Fruit fly (Drosophila melanogaster) whole organism, wandering third instar larva: ENCODE results near the gene Pus7.

ENCODE experiments used
- Abd-B ChIP-seq: fragments of >200 bp; optimal IDR thresholded peaks from 2 replicates; lab custom pipeline; 2017; ENCODE audit warnings: missing biosample characterization, missing genetic modification characterization
- CG32264 ChIP-seq: fragments of 200-800 bp; sonication (Bioruptor generic); optimal IDR thresholded peaks from 2 replicates; lab custom pipeline; 2016; ENCODE audit warnings: missing biosample characterization, missing genetic modification characterization
- CG9705 ChIP-seq: fragments of 200-800 bp; sonication (Bioruptor generic); optimal IDR thresholded peaks from 2 replicates; lab custom pipeline; 2018; ENCODE audit warnings: missing biosample characterization, mild to moderate bottlenecking, missing genetic modification characterization
- CrebA ChIP-seq: fragments of 200-800 bp; sonication (Bioruptor generic); optimal IDR thresholded peaks from 2 replicates; lab custom pipeline; 2016; ENCODE audit warnings: missing biosample characterization, mild to moderate bottlenecking, missing genetic modification characterization, borderline replicate concordance
- Dfd ChIP-seq: fragments of >200 bp; optimal IDR thresholded peaks from 2 replicates; lab custom pipeline; 2017; ENCODE audit warnings: missing biosample characterization, missing genetic modification characterization
- Dif ChIP-seq: fragments of 200-275, 200-300 bp; sonication (Bioruptor generic); optimal IDR thresholded peaks from 2 replicates; lab custom pipeline; 2018; ENCODE audit warnings: missing biosample characterization, missing genetic modification characterization; ENCODE audit not compliant: partially characterized antibody
- GATAd ChIP-seq: sonication (Bioruptor generic); optimal IDR thresholded peaks from 2 replicates; lab custom pipeline; 2016; ENCODE audit warnings: missing biosample characterization, missing genetic modification characterization
- HLH106 ChIP-seq: fragments of 200-800 bp; optimal IDR thresholded peaks from 3 replicates; lab custom pipeline; 2019; ENCODE audit warnings: missing biosample characterization, mild to moderate bottlenecking, missing genetic modification characterization, moderate library complexity
- Hnf4 ChIP-seq: fragments of 200-800 bp; sonication (Bioruptor generic); optimal IDR thresholded peaks from 2 replicates; lab custom pipeline; 2016; ENCODE audit warnings: missing biosample characterization, mild to moderate bottlenecking, missing genetic modification characterization
- Hr78 ChIP-seq: fragments of >200 bp; optimal IDR thresholded peaks from 2 replicates; lab custom pipeline; 2017; ENCODE audit warnings: missing biosample characterization, missing genetic modification characterization
- Hr83 ChIP-seq: fragments of 200-300 bp; sonication (Bioruptor generic); optimal IDR thresholded peaks from 2 replicates; lab custom pipeline; 2016; ENCODE audit warnings: missing biosample characterization, mild to moderate bottlenecking, missing genetic modification characterization, moderate library complexity; ENCODE audit not compliant: poor library complexity, severe bottlenecking
- Jra ChIP-seq: sonication (Bioruptor generic); optimal IDR thresholded peaks from 2 replicates; lab custom pipeline; 2016; ENCODE audit warnings: missing biosample characterization, missing genetic modification characterization
- Mio ChIP-seq: sonication (Bioruptor generic); optimal IDR thresholded peaks from 2 replicates; lab custom pipeline; 2016; ENCODE audit warnings: missing biosample characterization, missing genetic modification characterization
- Myc ChIP-seq: fragments of >200 bp; optimal IDR thresholded peaks from 2 replicates; lab custom pipeline; 2017
- N ChIP-seq: fragments of >200 bp; optimal IDR thresholded peaks from 2 replicates; lab custom pipeline; 2018; ENCODE audit warnings: missing biosample characterization, missing external identifiers, missing genetic modification characterization
- OdsH ChIP-seq: fragments of 200-800 bp; sonication (Bioruptor generic); optimal IDR thresholded peaks from 2 replicates; lab custom pipeline; 2016; ENCODE audit warnings: missing biosample characterization, mild to moderate bottlenecking, missing genetic modification characterization
- Rel ChIP-seq, 2 experiments: fragments of 200-800 bp; sonication (Bioruptor generic) in 1 of 2; optimal IDR thresholded peaks; 2 replicates in 1 of 2; 3 replicates in 1 of 2; lab custom pipeline; 2016 to 2019; ENCODE audit warnings: mild to moderate bottlenecking in 2 of 2, missing biosample characterization in 2 of 2, missing genetic modification characterization in 2 of 2, moderate library complexity in 1 of 2
- Sp1 ChIP-seq: fragments of 200-800 bp; sonication (Bioruptor generic); optimal IDR thresholded peaks from 3 replicates; lab custom pipeline; 2019; ENCODE audit warnings: missing biosample characterization, mild to moderate bottlenecking, missing genetic modification characterization, moderate library complexity
- Vsx2 ChIP-seq: fragments of 200-300, 225-300 bp; sonication (Bioruptor generic); optimal IDR thresholded peaks from 2 replicates; lab custom pipeline; 2018; ENCODE audit warnings: missing biosample characterization, missing genetic modification characterization; ENCODE audit not compliant: partially characterized antibody
- br ChIP-seq: fragments of 200-800 bp; sonication (Bioruptor generic); optimal IDR thresholded peaks from 2 replicates; lab custom pipeline; 2016; ENCODE audit warnings: missing biosample characterization, missing genetic modification characterization
- brk ChIP-seq: fragments of 200-800 bp; sonication (Bioruptor generic); optimal IDR thresholded peaks from 2 replicates; lab custom pipeline; 2016; ENCODE audit warnings: missing biosample characterization, mild to moderate bottlenecking, missing genetic modification characterization
- dl ChIP-seq, 2 experiments: fragments of 175-275, 200-275 bp in 1 of 2; fragments of 200-275 bp in 1 of 2; sonication (Bioruptor generic); optimal IDR thresholded peaks; lab custom pipeline; 2018; ENCODE audit warnings: mild to moderate bottlenecking in 2 of 2, missing biosample characterization in 2 of 2, missing genetic modification characterization in 2 of 2, moderate library complexity in 2 of 2; ENCODE audit not compliant: partially characterized antibody in 2 of 2, insufficient read depth in 1 of 2
- dmrt93B ChIP-seq: fragments of 200-800 bp; sonication (Bioruptor generic); optimal IDR thresholded peaks from 2 replicates; lab custom pipeline; 2018; ENCODE audit warnings: missing biosample characterization, mild to moderate bottlenecking, missing genetic modification characterization
- dsf ChIP-seq: sonication (Bioruptor generic); optimal IDR thresholded peaks from 2 replicates; lab custom pipeline; 2016; ENCODE audit warnings: missing biosample characterization, missing genetic modification characterization, borderline replicate concordance
- ey ChIP-seq: fragments of 200-800 bp; sonication (Bioruptor generic); optimal IDR thresholded peaks from 2 replicates; lab custom pipeline; 2016; ENCODE audit warnings: missing biosample characterization, missing genetic modification characterization
- foxo ChIP-seq, 2 experiments: fragments of 200-800 bp; sonication (Bioruptor generic); optimal IDR thresholded peaks; 2 replicates in 1 of 2; 3 replicates in 1 of 2; lab custom pipeline; 2016 to 2017; ENCODE audit warnings: missing biosample characterization in 2 of 2, missing genetic modification characterization in 2 of 2
- fru ChIP-seq: fragments of 200-800 bp; sonication (Bioruptor generic); optimal IDR thresholded peaks from 3 replicates; lab custom pipeline; 2016; ENCODE audit warnings: missing biosample characterization, mild to moderate bottlenecking, missing genetic modification characterization
- h ChIP-seq: fragments of 200-800 bp; sonication (Bioruptor generic); optimal IDR thresholded peaks from 3 replicates; lab custom pipeline; 2016; ENCODE audit warnings: missing biosample characterization, mild to moderate bottlenecking, missing genetic modification characterization
- jim ChIP-seq: fragments of 175-275, 200-325 bp; sonication (Bioruptor generic); optimal IDR thresholded peaks from 2 replicates; lab custom pipeline; 2016; ENCODE audit warnings: missing biosample characterization, mild to moderate bottlenecking, missing genetic modification characterization
- lola ChIP-seq: fragments of >200 bp; optimal IDR thresholded peaks from 2 replicates; lab custom pipeline; 2017; ENCODE audit warnings: missing biosample characterization, missing genetic modification characterization
- pan ChIP-seq: fragments of >200 bp; optimal IDR thresholded peaks from 2 replicates; lab custom pipeline; 2017
- psq ChIP-seq: fragments of 200-800 bp; sonication (Bioruptor generic); optimal IDR thresholded peaks from 3 replicates; lab custom pipeline; 2017; ENCODE audit warnings: missing biosample characterization, mild to moderate bottlenecking, missing genetic modification characterization, moderate library complexity
- rgr ChIP-seq: fragments of 200-800 bp; sonication (Bioruptor generic); optimal IDR thresholded peaks from 3 replicates; lab custom pipeline; 2016; ENCODE audit warnings: missing biosample characterization, mild to moderate bottlenecking, missing genetic modification characterization
- sage ChIP-seq: fragments of 200-800 bp; sonication (Bioruptor generic); optimal IDR thresholded peaks from 2 replicates; lab custom pipeline; 2016; ENCODE audit warnings: missing biosample characterization, mild to moderate bottlenecking, missing genetic modification characterization
- sv ChIP-seq: fragments of 200-800 bp; sonication (Bioruptor generic); optimal IDR thresholded peaks from 3 replicates; lab custom pipeline; 2016; ENCODE audit warnings: missing biosample characterization, missing genetic modification characterization
- tai ChIP-seq: sonication (Bioruptor generic); optimal IDR thresholded peaks from 2 replicates; lab custom pipeline; 2016; ENCODE audit warnings: missing biosample characterization, missing genetic modification characterization
- usp ChIP-seq: fragments of >200 bp; optimal IDR thresholded peaks from 2 replicates; lab custom pipeline; 2017; ENCODE audit warnings: missing biosample characterization, missing genetic modification characterization
- woc ChIP-seq: sonication (Bioruptor generic); optimal IDR thresholded peaks from 2 replicates; lab custom pipeline; 2016; ENCODE audit warnings: missing biosample characterization, mild to moderate bottlenecking, missing genetic modification characterization

Pus7 gene

DNA sequence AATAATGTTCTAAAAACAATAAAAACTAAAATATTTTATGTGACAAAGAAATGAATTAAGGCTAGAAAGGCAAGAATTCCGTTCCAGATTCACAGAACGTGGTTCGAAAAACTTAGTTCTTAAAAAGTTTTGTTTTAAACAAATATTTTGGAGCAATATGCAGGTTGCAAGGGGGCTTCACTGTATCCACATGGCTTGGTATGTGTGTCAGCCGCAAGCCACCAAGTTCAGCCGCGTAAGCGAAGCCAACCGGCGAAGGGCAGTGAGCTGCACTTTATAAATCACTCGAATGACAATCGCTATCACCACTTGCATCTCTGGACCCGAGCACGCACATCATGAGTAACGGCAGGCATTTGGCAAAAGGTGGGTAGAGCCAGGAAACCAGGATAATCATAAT lies 10.4 kb downstream of the Pus7 start, which contains the start of gene se:
Gene se, plus strand, starts transcription at position 301 of the 400 bp plus-strand sequence.
- TF ChIP-seq br (GFP tag; lab: Kevin White, UChicago) (no peak), psq (GFP tag; lab: Kevin White, UChicago) (no peak)
- TF ChIP-seq, all 38 proteins: peak for 0

DNA sequence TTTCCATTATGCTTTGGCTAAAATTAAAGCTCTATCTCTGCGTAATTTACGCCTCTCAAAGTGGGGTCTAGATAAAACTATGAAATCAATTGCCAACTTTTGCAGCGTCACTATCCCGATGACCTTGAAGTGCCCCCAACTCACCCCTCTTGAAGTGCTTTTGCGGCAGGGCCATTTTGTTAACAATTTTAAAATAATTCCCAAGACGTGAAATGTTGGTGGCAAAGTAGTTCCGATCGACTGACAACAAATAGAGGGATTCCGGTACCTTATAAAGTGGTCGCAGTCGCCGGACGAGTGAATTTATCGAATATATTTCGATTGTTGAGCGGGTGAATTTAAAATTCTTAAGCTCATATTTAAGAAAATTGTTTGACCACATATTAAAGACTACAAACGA lies 13.5 kb downstream of the Pus7 start, which contains the start of gene GstO2:
Gene GstO2, minus strand, starts transcription at position 245 of the 400 bp plus-strand sequence.
- no peak for TF ChIP-seq Rel (GFP tag; optimal IDR thresholded peaks at IDR 0.05; lab: Kevin White, UChicago)
- peak; percentile 83 for TF ChIP-seq Rel (tag; optimal IDR thresholded peaks at IDR 0.05; lab: Kevin White, UChicago)
- TF ChIP-seq N (GFP tag; lab: Kevin White, UChicago), result no peak

DNA sequence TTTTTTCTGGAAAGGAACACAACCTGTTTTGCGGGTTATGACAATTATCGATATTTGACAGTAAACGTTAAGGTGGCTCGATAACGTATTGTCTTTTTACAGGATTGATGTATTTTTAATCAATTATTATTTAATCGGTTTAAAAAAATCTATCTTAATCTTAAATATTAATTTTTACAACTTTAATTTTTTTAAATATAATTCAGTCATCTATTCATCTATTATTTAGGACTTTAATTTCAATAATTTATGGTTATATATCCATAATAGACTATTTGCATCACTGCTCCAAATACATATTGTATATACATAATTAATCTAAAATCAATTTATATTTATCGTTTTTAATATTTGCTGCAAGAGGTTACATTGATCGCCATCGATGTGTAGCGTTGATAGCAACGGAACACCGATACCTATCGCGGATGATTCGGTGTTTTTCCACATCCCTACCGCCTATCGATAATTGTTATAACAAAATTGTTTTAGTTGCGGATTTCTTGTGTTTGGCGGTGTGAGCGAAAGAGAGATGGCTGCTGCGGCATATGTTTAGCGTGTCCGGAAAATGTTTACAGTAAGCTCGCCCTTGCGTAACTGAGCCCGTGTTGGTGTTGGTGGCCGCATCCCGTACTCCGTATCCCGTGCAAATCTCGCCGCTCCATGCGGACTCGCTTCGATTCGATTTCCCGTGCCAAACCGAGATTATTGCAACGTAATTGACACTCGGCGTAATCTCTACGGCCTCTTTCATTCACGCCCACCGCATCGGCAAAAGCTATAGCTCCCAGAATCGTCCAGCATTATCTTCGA lies 15.2 kb downstream of the Pus7 start, which contains the start of the genes GstO1 and foi:
Gene GstO1, minus strand, starts transcription at position 51 of the 810 bp plus-strand sequence.
Gene foi, plus strand, starts transcription at position 429 of the 810 bp plus-strand sequence.
- TF ChIP-seq N (GFP tag; lab: Kevin White, UChicago) (no peak), jim (GFP tag; lab: Kevin White, UChicago) (no peak), Rel (GFP tag; optimal IDR thresholded peaks at IDR 0.05; lab: Kevin White, UChicago) (no peak), Rel (tag; optimal IDR thresholded peaks at IDR 0.05; lab: Kevin White, UChicago) (peak; percentile 12), Dfd (no peak), Hnf4 (GFP tag; lab: Kevin White, UChicago) (peak; percentile 33), Hr83 (GFP tag; lab: Kevin White, UChicago) (peak; percentile 83), Myc (lab: Kevin White, UChicago) (no peak), pan (lab: Kevin White, UChicago) (no peak), CrebA (GFP tag; lab: Kevin White, UChicago) (no peak), sv (peak; percentile 18), h (GFP tag; lab: Kevin White, UChicago) (peak; percentile 45), CG32264 (no peak), psq (GFP tag; lab: Kevin White, UChicago) (peak; percentile 35), Jra (no peak), CG9705 (GFP tag; lab: Kevin White, UChicago) (no peak), lola (GFP tag; lab: Kevin White, UChicago) (no peak), dsf (GFP tag; lab: Kevin White, UChicago) (no peak), HLH106 (tag; lab: Kevin White, UChicago) (peak; percentile 52), OdsH (GFP tag; lab: Kevin White, UChicago) (no peak), foxo (GFP tag; optimal IDR thresholded peaks at IDR 0.05; lab: Kevin White, UChicago) (peak in 1 of 2 experiments; percentile 42), br (GFP tag; lab: Kevin White, UChicago) (no peak), woc (GFP tag; lab: Kevin White, UChicago) (no peak), dmrt93B (GFP tag; lab: Kevin White, UChicago) (no peak), fru (GFP tag; lab: Kevin White, UChicago) (peak; percentile 33), brk (no peak), Mio (GFP tag; lab: Kevin White, UChicago) (no peak), Vsx2 (no peak), Hr78 (GFP tag; lab: Kevin White, UChicago) (no peak), sage (GFP tag; lab: Kevin White, UChicago) (peak; percentile 17), Sp1 (GFP tag; lab: Kevin White, UChicago) (peak; percentile 21), ey (no peak), Abd-B (GFP tag; lab: Kevin White, UChicago) (no peak), dl (GFP tag; optimal IDR thresholded peaks at IDR 0.05; lab: Kevin White, UChicago; ENCODE audit: insufficient read depth in 1 of 2, partially characterized antibody in 2 of 2) (no peak), usp (GFP tag; lab: Kevin White, UChicago) (no peak), GATAd (GFP tag; lab: Kevin White, UChicago) (no peak), Dif (GFP tag; lab: Kevin White, UChicago) (peak; percentile 19), tai (GFP tag; lab: Kevin White, UChicago) (no peak), rgr (peak; percentile 31)
